Worm (Caenorhabditis elegans) whole organism, L1 larva: ENCODE data around the gene F14H8.8.
A peak's percentile ranks its signal among the peaks of the same experiment; 100 is the strongest.

Source experiments
- F16B12.6 ChIP-seq: fragments of 150-350 bp; optimal IDR thresholded peaks from 2 replicates; lab custom pipeline; 2014; ENCODE audit warnings: missing biosample characterization, missing genetic modification characterization
- Y116A8C.19 ChIP-seq: sonication (generic microtip); optimal IDR thresholded peaks from 2 replicates; lab custom pipeline; 2016; ENCODE audit warnings: missing compliant biosample characterization, missing genetic modification characterization, borderline replicate concordance
- aha-1 ChIP-seq: fragments of 150-350 bp; optimal IDR thresholded peaks from 2 replicates; lab custom pipeline; 2014; ENCODE audit warnings: missing biosample characterization, missing genetic modification characterization
- aly-2 ChIP-seq: fragments of 150-350 bp; optimal IDR thresholded peaks from 2 replicates; lab custom pipeline; 2014; ENCODE audit warnings: missing biosample characterization, missing genetic modification characterization
- blmp-1 ChIP-seq: fragments of 150-350 bp; optimal IDR thresholded peaks from 2 replicates; lab custom pipeline; 2014; ENCODE audit warnings: missing biosample characterization, missing genetic modification characterization
- ceh-8 ChIP-seq: fragments of 200-800 bp; sonication (Bioruptor generic); optimal IDR thresholded peaks from 2 replicates; lab custom pipeline; 2018; ENCODE audit warnings: mild to moderate bottlenecking, missing genetic modification characterization, moderate library complexity, missing compliant biosample characterization
- ceh-82 ChIP-seq, 3 experiments: fragments of 150-350 bp in 1 of 3; sonication (generic microtip) in 2 of 3; optimal IDR thresholded peaks; 2 replicates each; lab custom pipeline; 2014 to 2017; ENCODE audit warnings: missing biosample characterization in 3 of 3, missing genetic modification characterization in 3 of 3
- efl-1 ChIP-seq, 4 experiments: fragments of 150-350 bp; optimal IDR thresholded peaks in 3 of 4; peaks in 1 of 4; 1 replicate in 1 of 4; 2 replicates in 3 of 4; lab custom pipeline; 2014; ENCODE audit warnings: missing biosample characterization in 2 of 4, missing genetic modification characterization in 2 of 4, missing genetic modification reagents in 2 of 4
- ets-5 ChIP-seq: fragments of 200-800 bp; sonication (Bioruptor generic); IDR thresholded peaks from 2 replicates; pipeline ENCODE4 v1.3.6; 2022; ENCODE audit warnings: missing genetic modification characterization, missing compliant biosample characterization
- fkh-10 ChIP-seq: sonication (generic microtip); optimal IDR thresholded peaks from 2 replicates; lab custom pipeline; 2017; ENCODE audit warnings: missing biosample characterization, missing genetic modification reagents, missing genetic modification characterization
- fkh-4 ChIP-seq: sonication (generic microtip); optimal IDR thresholded peaks from 2 replicates; lab custom pipeline; 2016; ENCODE audit warnings: missing compliant biosample characterization, missing genetic modification characterization, borderline replicate concordance
- fos-1 ChIP-seq: fragments of 150-350 bp; optimal IDR thresholded peaks from 2 replicates; lab custom pipeline; 2014; ENCODE audit warnings: missing biosample characterization, missing genetic modification characterization
- hpl-2 ChIP-seq: fragments of 150-350 bp; optimal IDR thresholded peaks from 2 replicates; lab custom pipeline; 2014; ENCODE audit warnings: missing biosample characterization, missing genetic modification reagents, missing genetic modification characterization
- irx-1 ChIP-seq: sonication (generic microtip); optimal IDR thresholded peaks from 2 replicates; lab custom pipeline; 2016; ENCODE audit warnings: missing genetic modification characterization, missing compliant biosample characterization
- isw-1 ChIP-seq: fragments of 200-800 bp; sonication (Bioruptor generic); IDR thresholded peaks from 2 replicates; pipeline ENCODE4 v1.3.6; 2022; ENCODE audit warnings: missing genetic modification characterization, missing compliant biosample characterization
- jun-1 ChIP-seq: fragments of 150-350 bp; optimal IDR thresholded peaks from 2 replicates; lab custom pipeline; 2014; ENCODE audit warnings: missing biosample characterization, missing genetic modification reagents, missing genetic modification characterization
- lin-13 ChIP-seq: fragments of 150-350 bp; optimal IDR thresholded peaks from 2 replicates; lab custom pipeline; 2014; ENCODE audit warnings: missing biosample characterization, missing genetic modification reagents, missing genetic modification characterization
- lin-14 ChIP-seq: fragments of 200-800 bp; sonication (Bioruptor generic); optimal IDR thresholded peaks from 2 replicates; lab custom pipeline; 2018; ENCODE audit warnings: mild to moderate bottlenecking, missing genetic modification characterization, moderate library complexity, missing compliant biosample characterization
- lin-35 ChIP-seq, 2 experiments: fragments of 150-350 bp; optimal IDR thresholded peaks; 2 replicates each; lab custom pipeline; 2014; ENCODE audit warnings: missing biosample characterization in 2 of 2, missing genetic modification characterization in 2 of 2, missing genetic modification reagents in 2 of 2
- lin-39 ChIP-seq: fragments of 150-350 bp; optimal IDR thresholded peaks from 2 replicates; lab custom pipeline; 2014; ENCODE audit warnings: missing biosample characterization, missing genetic modification reagents, missing genetic modification characterization
- lir-3 ChIP-seq: sonication (generic microtip); optimal IDR thresholded peaks from 2 replicates; lab custom pipeline; 2016; ENCODE audit warnings: mild to moderate bottlenecking, missing genetic modification characterization, moderate library complexity, missing compliant biosample characterization; ENCODE audit not compliant: poor library complexity
- mab-9 ChIP-seq: fragments of 200-800 bp; sonication (Bioruptor generic); IDR thresholded peaks from 2 replicates; pipeline ENCODE4 v1.3.6; 2022; ENCODE audit warnings: missing genetic modification reagents, missing genetic modification characterization, missing compliant biosample characterization
- mdl-1 ChIP-seq, 2 experiments: fragments of 150-350 bp; optimal IDR thresholded peaks; 2 replicates each; lab custom pipeline; 2014 to 2017; ENCODE audit warnings: missing biosample characterization in 2 of 2, missing genetic modification characterization in 2 of 2, inconsistent platforms in 1 of 2
- mef-2 ChIP-seq: fragments of 150-350 bp; optimal IDR thresholded peaks from 2 replicates; lab custom pipeline; 2014; ENCODE audit warnings: missing biosample characterization, missing genetic modification characterization
- nhr-11 ChIP-seq: fragments of 150-350 bp; optimal IDR thresholded peaks from 2 replicates; lab custom pipeline; 2014; ENCODE audit warnings: missing biosample characterization, missing genetic modification characterization
- nhr-19 ChIP-seq: fragments of 200-800 bp; sonication (Bioruptor generic); conservative IDR thresholded peaks from 2 replicates; pipeline ENCODE4 v1.3.6; 2022; ENCODE audit warnings: missing genetic modification characterization, missing compliant biosample characterization
- nhr-20 ChIP-seq: sonication (generic microtip); optimal IDR thresholded peaks from 2 replicates; lab custom pipeline; 2016; ENCODE audit warnings: mild to moderate bottlenecking, missing genetic modification characterization, missing compliant biosample characterization
- nhr-47 ChIP-seq: sonication (generic microtip); optimal IDR thresholded peaks from 2 replicates; lab custom pipeline; 2016; ENCODE audit warnings: mild to moderate bottlenecking, missing genetic modification characterization, moderate library complexity, missing compliant biosample characterization
- nhr-71 ChIP-seq: sonication (generic microtip); optimal IDR thresholded peaks from 2 replicates; lab custom pipeline; 2016; ENCODE audit warnings: mild to moderate bottlenecking, missing genetic modification characterization, moderate library complexity, missing compliant biosample characterization
- nhr-76 ChIP-seq: sonication (generic microtip); optimal IDR thresholded peaks from 2 replicates; lab custom pipeline; 2017; ENCODE audit warnings: missing biosample characterization, missing genetic modification characterization
- nhr-77 ChIP-seq: fragments of 150-350 bp; optimal IDR thresholded peaks from 2 replicates; lab custom pipeline; 2014; ENCODE audit warnings: missing biosample characterization, missing genetic modification characterization
- nhr-84 ChIP-seq: sonication (generic microtip); optimal IDR thresholded peaks from 2 replicates; lab custom pipeline; 2017; ENCODE audit warnings: missing biosample characterization, missing genetic modification characterization
- nhr-85 ChIP-seq: sonication (generic microtip); peaks from one replicate; lab custom pipeline; 2016; ENCODE audit warnings: missing genetic modification characterization, inconsistent platforms, missing compliant biosample characterization
- nhr-90 ChIP-seq: sonication (generic microtip); optimal IDR thresholded peaks from 2 replicates; lab custom pipeline; 2016; ENCODE audit warnings: mild to moderate bottlenecking, missing genetic modification characterization, missing compliant biosample characterization; ENCODE audit not compliant: poor library complexity
- pax-3 ChIP-seq: fragments of 200-800 bp; sonication (Bioruptor generic); optimal IDR thresholded peaks from 2 replicates; lab custom pipeline; 2018; ENCODE audit warnings: mild to moderate bottlenecking, missing genetic modification characterization, moderate library complexity, missing compliant biosample characterization
- rnt-1 ChIP-seq: sonication (generic microtip); optimal IDR thresholded peaks from 2 replicates; lab custom pipeline; 2016; ENCODE audit warnings: mild to moderate bottlenecking, missing genetic modification characterization, moderate library complexity, missing compliant biosample characterization
- skn-1 ChIP-seq: fragments of 150-350 bp; optimal IDR thresholded peaks from 2 replicates; lab custom pipeline; 2014; ENCODE audit warnings: missing biosample characterization, missing genetic modification characterization
- snpc-4 ChIP-seq: fragments of 150-350 bp; optimal IDR thresholded peaks from 2 replicates; lab custom pipeline; 2014; ENCODE audit warnings: missing biosample characterization, missing genetic modification characterization
- snu-23 ChIP-seq: sonication (generic microtip); optimal IDR thresholded peaks from 2 replicates; lab custom pipeline; 2016; ENCODE audit warnings: missing genetic modification characterization, missing compliant biosample characterization
- sptf-1 ChIP-seq: fragments of 150-350 bp; optimal IDR thresholded peaks from 2 replicates; lab custom pipeline; 2014; ENCODE audit warnings: missing biosample characterization, missing genetic modification characterization
- swsn-7 ChIP-seq: sonication (generic microtip); optimal IDR thresholded peaks from 2 replicates; lab custom pipeline; 2016; ENCODE audit warnings: missing genetic modification characterization, missing compliant biosample characterization
- unc-130 ChIP-seq: fragments of 150-350 bp; optimal IDR thresholded peaks from 2 replicates; lab custom pipeline; 2017; ENCODE audit warnings: missing biosample characterization, missing genetic modification characterization, inconsistent platforms
- unc-30 ChIP-seq: sonication (generic microtip); optimal IDR thresholded peaks from 2 replicates; lab custom pipeline; 2017; ENCODE audit warnings: missing biosample characterization, missing genetic modification characterization
- zag-1 ChIP-seq: fragments of 150-350 bp; optimal IDR thresholded peaks from 2 replicates; lab custom pipeline; 2014; ENCODE audit warnings: missing biosample characterization, missing genetic modification characterization
- ztf-11 ChIP-seq, 2 experiments: sonication (generic microtip); optimal IDR thresholded peaks; 2 replicates each; lab custom pipeline; 2016 to 2017; ENCODE audit warnings: missing genetic modification characterization in 2 of 2, missing biosample characterization in 1 of 2, missing compliant biosample characterization in 1 of 2
- ztf-4 ChIP-seq: fragments of 150-350 bp; optimal IDR thresholded peaks from 2 replicates; lab custom pipeline; 2014; ENCODE audit warnings: missing biosample characterization, missing genetic modification characterization

Gene F14H8.8

ce11 chrV:15071015-15071810 is 41.9 kb downstream of the F14H8.8 start, which contains the start of gene unc-76 (continued):
- peak; percentile 40 for TF ChIP-seq snpc-4 (tag; lab: Kevin White, UChicago)
- TF ChIP-seq nhr-76 (tag; lab: Kevin White, UChicago) = no peak
- TF ChIP-seq Y116A8C.19 (tag; lab: Kevin White, UChicago) = no peak
- peak; percentile 62 for TF ChIP-seq lin-13 (GFP tag; lab: Kevin White, UChicago)
- TF ChIP-seq jun-1 (tag; lab: Kevin White, UChicago) = peak; percentile 81
- TF ChIP-seq nhr-90 = peak; percentile 13
- peak; percentile 41 for TF ChIP-seq aly-2 (tag; lab: Kevin White, UChicago)
- peak; percentile 58 for TF ChIP-seq ceh-8
- peak; percentile 81 for TF ChIP-seq lir-3 (tag; lab: Kevin White, UChicago)
- TF ChIP-seq aha-1 = peak; percentile 7
- TF ChIP-seq rnt-1 (tag; lab: Kevin White, UChicago) = peak; percentile 95
- peak; percentile 74 for TF ChIP-seq mab-9 (GFP tag; lab: Robert Waterston, UW)
- TF ChIP-seq efl-1 (optimal IDR thresholded peaks at IDR 0.05; lab: Kevin White, UChicago) = peak; percentile 76 to 80
- TF ChIP-seq efl-1 (GFP tag; optimal IDR thresholded peaks at IDR 0.05 in 1 of 2; lab: Kevin White, UChicago) = peak; percentile 52 to 94
- peak; percentile 12 for TF ChIP-seq F16B12.6 (tag; lab: Kevin White, UChicago)
- TF ChIP-seq zag-1 (tag; lab: Kevin White, UChicago) = peak; percentile 91
- no peak for TF ChIP-seq unc-30
- peak; percentile 63 for TF ChIP-seq nhr-11
- TF ChIP-seq lin-35 (GFP tag; optimal IDR thresholded peaks at IDR 0.05; lab: Kevin White, UChicago) = peak; percentile 38 to 70
- TF ChIP-seq nhr-19 = peak; percentile 81
- TF ChIP-seq blmp-1 (tag; lab: Kevin White, UChicago) = peak; percentile 36
- TF ChIP-seq nhr-47 = peak; percentile 88
- no peak for TF ChIP-seq sptf-1
- TF ChIP-seq pax-3 = peak; percentile 88
- no peak for TF ChIP-seq hpl-2 (GFP tag; lab: Kevin White, UChicago)
- TF ChIP-seq lin-39 (tag; lab: Kevin White, UChicago) = peak; percentile 63
- TF ChIP-seq nhr-20 (tag; lab: Kevin White, UChicago) = peak; percentile 81
- TF ChIP-seq swsn-7 (tag; lab: Kevin White, UChicago) = peak; percentile 90
- peak; percentile 71 for TF ChIP-seq nhr-77 (tag; lab: Kevin White, UChicago)
- TF ChIP-seq skn-1 = peak; percentile 20
- TF ChIP-seq mdl-1 (tag; optimal IDR thresholded peaks at IDR 0.05; lab: Kevin White, UChicago) = peak in 1 of 2 experiments; percentile 50
- TF ChIP-seq fkh-10 (GFP tag; lab: Kevin White, UChicago) = peak; percentile 56
- TF ChIP-seq snu-23 (GFP tag; lab: Kevin White, UChicago) = peak; percentile 90
- peak; percentile 94 for TF ChIP-seq nhr-71 (tag; lab: Kevin White, UChicago)
- TF ChIP-seq nhr-85 (tag; lab: Kevin White, UChicago) = peak; percentile 88
- peak; percentile 55 for TF ChIP-seq mef-2 (tag; lab: Kevin White, UChicago)
- TF ChIP-seq isw-1 (GFP tag; lab: Robert Waterston, UW) = peak; percentile 68
- TF ChIP-seq nhr-84 (tag; lab: Kevin White, UChicago) = no peak
- peak; percentile 99 for TF ChIP-seq lin-14 (GFP tag; lab: Kevin White, UChicago)
- TF ChIP-seq ets-5 (GFP tag; lab: Robert Waterston, UW) = no peak
- peak; percentile 49 to 84 (median 70) for TF ChIP-seq ceh-82 (tag; optimal IDR thresholded peaks at IDR 0.05; lab: Kevin White, UChicago)
- peak; percentile 19 for TF ChIP-seq unc-130 (tag; lab: Kevin White, UChicago)
- TF ChIP-seq irx-1 = peak; percentile 80
- peak; percentile 53 for TF ChIP-seq ztf-4
- peak; percentile 77 for TF ChIP-seq fos-1 (tag; lab: Kevin White, UChicago)
- TF ChIP-seq ztf-11 (tag; optimal IDR thresholded peaks at IDR 0.05; lab: Kevin White, UChicago) = peak in 1 of 2 experiments; percentile 58
- TF ChIP-seq fkh-4 (tag; lab: Kevin White, UChicago) = peak; percentile 40
